Worm (Caenorhabditis elegans) whole organism, young adult: ENCODE results near the gene sru-1.

ENCODE experiments used
- atf-7 ChIP-seq: sonication (generic microtip); optimal IDR thresholded peaks from 2 replicates; lab custom pipeline; 2017; ENCODE audit warnings: mild to moderate bottlenecking, missing genetic modification characterization, missing compliant biosample characterization
- dpl-1 ChIP-seq: fragments of 150-350 bp; optimal IDR thresholded peaks from 2 replicates; lab custom pipeline; 2014; ENCODE audit warnings: missing biosample characterization, missing genetic modification reagents, missing genetic modification characterization
- hlh-26 ChIP-seq: fragments of 200-800 bp; sonication (Bioruptor generic); conservative IDR thresholded peaks from 2 replicates; pipeline ENCODE4 v1.3.6; 2022; ENCODE audit warnings: missing genetic modification reagents, missing genetic modification characterization, missing compliant biosample characterization
- sea-2 ChIP-seq: fragments of 200-800 bp; sonication (Bioruptor generic); IDR thresholded peaks from 2 replicates; pipeline ENCODE4 v1.3.6; 2022; ENCODE audit warnings: missing genetic modification characterization, missing compliant biosample characterization
- ztf-18 ChIP-seq: sonication (generic microtip); optimal IDR thresholded peaks from 2 replicates; lab custom pipeline; 2016; ENCODE audit warnings: missing genotype, mild to moderate bottlenecking, missing genetic modification characterization, missing compliant biosample characterization

DNA sequence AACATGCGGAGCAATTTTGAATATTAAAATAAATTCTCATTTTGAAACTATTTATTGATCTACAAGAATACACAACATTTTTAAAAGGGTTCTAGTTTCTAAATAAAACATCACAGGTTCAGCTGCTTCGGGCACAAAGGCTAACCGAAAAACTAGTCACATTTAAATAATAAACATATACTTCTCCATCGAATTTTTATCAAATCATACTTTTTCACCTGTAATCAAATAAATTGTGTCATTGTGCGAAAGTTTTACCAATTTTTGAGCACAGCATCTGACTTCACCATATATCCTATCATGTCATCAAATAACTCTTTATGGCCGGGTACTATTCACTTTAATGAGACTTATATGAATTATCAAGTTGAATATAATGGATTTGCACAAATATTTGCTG lies 1.9 kb downstream of the sru-1 start, which contains the start of gene sru-6:
- TF ChIP-seq atf-7 = no peak
- no peak for TF ChIP-seq hlh-26
- TF ChIP-seq ztf-18 = no peak
- no peak for TF ChIP-seq sea-2
- TF ChIP-seq dpl-1 (GFP tag; lab: Kevin White, UChicago) = no peak
